Fruit fly (Drosophila melanogaster) whole organism, embryonic: ENCODE data around the gene Ca-Ma2d.
A peak's percentile ranks its signal among the peaks of the same experiment; 100 is the strongest.

ENCODE experiments used
- BtbVII ChIP-seq: fragments of 200-800 bp; sonication (Bioruptor generic); optimal IDR thresholded peaks from 3 replicates; lab custom pipeline; 2017; ENCODE audit warnings: missing biosample characterization, mild to moderate bottlenecking, missing genetic modification characterization
- CG11093 ChIP-seq: fragments of 200-800 bp; sonication (Bioruptor generic); IDR thresholded peaks from 3 replicates; pipeline ENCODE4 v1.3.6; 2022; ENCODE audit warnings: missing biosample characterization, missing genetic modification characterization
- CG11247 ChIP-seq: fragments of 200-800 bp; sonication (Bioruptor generic); IDR thresholded peaks from 2 replicates; pipeline ENCODE4 v1.3.6; 2022; ENCODE audit warnings: missing biosample characterization, missing genetic modification characterization
- CG11398 ChIP-seq: fragments of 200-800 bp; sonication (Bioruptor generic); optimal IDR thresholded peaks from 2 replicates; lab custom pipeline; 2016; ENCODE audit warnings: missing biosample characterization, missing genetic modification characterization
- CG12391 ChIP-seq: fragments of 200-800 bp; sonication (Bioruptor generic); optimal IDR thresholded peaks from 3 replicates; lab custom pipeline; 2018; ENCODE audit warnings: missing biosample characterization, mild to moderate bottlenecking, missing genetic modification characterization, moderate library complexity
- CG13296 ChIP-seq: fragments of 200-800 bp; sonication (Bioruptor generic); optimal IDR thresholded peaks from 3 replicates; lab custom pipeline; 2018; ENCODE audit warnings: missing biosample characterization, mild to moderate bottlenecking, missing genetic modification characterization
- CG13775 ChIP-seq: fragments of 200-800 bp; sonication (Bioruptor generic); optimal IDR thresholded peaks from 3 replicates; lab custom pipeline; 2017; ENCODE audit warnings: missing biosample characterization, mild to moderate bottlenecking, missing genetic modification characterization
- CG14050 ChIP-seq: fragments of 200-800 bp; sonication (Bioruptor generic); IDR thresholded peaks from 3 replicates; pipeline ENCODE4 v1.3.6; 2022; ENCODE audit warnings: missing biosample characterization, missing genetic modification characterization
- CG15479 ChIP-seq: fragments of 200-800 bp; sonication (Bioruptor generic); optimal IDR thresholded peaks from 3 replicates; lab custom pipeline; 2019; ENCODE audit warnings: missing biosample characterization, mild to moderate bottlenecking, missing genetic modification characterization, moderate library complexity
- CG16779 ChIP-seq: fragments of 200-800 bp; sonication (Bioruptor generic); IDR thresholded peaks from 2 replicates; pipeline ENCODE4 v1.3.6; 2022; ENCODE audit warnings: missing biosample characterization, missing genetic modification characterization
- CG17186 ChIP-seq: fragments of 200-800 bp; sonication (Bioruptor generic); optimal IDR thresholded peaks from 3 replicates; lab custom pipeline; 2017; ENCODE audit warnings: missing biosample characterization, missing genetic modification reagents, missing genetic modification characterization
- CG17361 ChIP-seq: fragments of 200-800 bp; sonication (Bioruptor generic); IDR thresholded peaks from 3 replicates; pipeline ENCODE4 v1.3.6; 2022; ENCODE audit warnings: missing biosample characterization, missing genetic modification characterization
- CG18476 ChIP-seq: fragments of 200-800 bp; sonication (Bioruptor generic); optimal IDR thresholded peaks from 2 replicates; lab custom pipeline; 2016; ENCODE audit warnings: missing biosample characterization, mild to moderate bottlenecking, missing genetic modification characterization
- CG34224 ChIP-seq: fragments of 200-800 bp; sonication (Bioruptor generic); IDR thresholded peaks from 3 replicates; pipeline ENCODE4 v1.3.6; 2022; ENCODE audit warnings: missing biosample characterization, missing genetic modification characterization; ENCODE audit not compliant: partially characterized antibody
- CG3838 ChIP-seq: fragments of 200-800 bp; sonication (Bioruptor generic); optimal IDR thresholded peaks from 3 replicates; lab custom pipeline; 2016; ENCODE audit warnings: missing biosample characterization, missing genetic modification characterization
- CG42726 ChIP-seq: fragments of 200-800 bp; sonication (Bioruptor generic); IDR thresholded peaks from 2 replicates; pipeline ENCODE4 v1.3.6; 2022; ENCODE audit warnings: missing biosample characterization, missing genetic modification characterization; ENCODE audit not compliant: partially characterized antibody
- CG4328 ChIP-seq: fragments of 200-800 bp; sonication (Bioruptor generic); optimal IDR thresholded peaks from 3 replicates; lab custom pipeline; 2017; ENCODE audit warnings: missing biosample characterization, missing genetic modification reagents, missing genetic modification characterization
- CG5180 ChIP-seq: fragments of 200-800 bp; sonication (Bioruptor generic); optimal IDR thresholded peaks from 3 replicates; lab custom pipeline; 2017; ENCODE audit warnings: missing biosample characterization, missing genetic modification characterization, mild to moderate bottlenecking, moderate library complexity, missing genetic modification reagents
- CG7357 ChIP-seq: fragments of 200-800 bp; sonication (Bioruptor generic); IDR thresholded peaks from 3 replicates; pipeline ENCODE4 v1.3.6; 2022; ENCODE audit warnings: missing biosample characterization, missing genetic modification characterization
- CG7928 ChIP-seq: fragments of 200-800 bp; sonication (Bioruptor generic); optimal IDR thresholded peaks from 2 replicates; lab custom pipeline; 2017; ENCODE audit warnings: missing biosample characterization, mild to moderate bottlenecking, missing genetic modification characterization
- CG8359 ChIP-seq: fragments of 200-800 bp; sonication (Bioruptor generic); optimal IDR thresholded peaks from 2 replicates; lab custom pipeline; 2017; ENCODE audit warnings: missing biosample characterization, mild to moderate bottlenecking, missing genetic modification characterization, borderline replicate concordance
- CG8478 ChIP-seq: fragments of >200 bp; optimal IDR thresholded peaks from 2 replicates; lab custom pipeline; 2018
- CG9609 ChIP-seq: fragments of 200-800 bp; sonication (Bioruptor generic); optimal IDR thresholded peaks from 3 replicates; lab custom pipeline; 2016; ENCODE audit warnings: missing biosample characterization, missing genetic modification characterization
- CG9727 ChIP-seq: fragments of 200-800 bp; sonication (Bioruptor generic); optimal IDR thresholded peaks from 3 replicates; lab custom pipeline; 2017; ENCODE audit warnings: missing biosample characterization, mild to moderate bottlenecking, missing genetic modification characterization
- CkIIα-i1 ChIP-seq: fragments of 200-800 bp; sonication (Bioruptor generic); IDR thresholded peaks from 2 replicates; pipeline ENCODE4 v1.3.6; 2022; ENCODE audit warnings: missing biosample characterization, missing genetic modification characterization
- CoRest ChIP-seq: fragments of 200-800 bp; sonication (Bioruptor generic); optimal IDR thresholded peaks from 3 replicates; lab custom pipeline; 2018; ENCODE audit warnings: missing biosample characterization, mild to moderate bottlenecking, missing genetic modification characterization, moderate library complexity
- Dll ChIP-seq: fragments of 200-800 bp; sonication (Bioruptor generic); IDR thresholded peaks from 4 replicates; pipeline ENCODE4 v1.3.6; 2022; ENCODE audit warnings: missing biosample characterization, missing genetic modification characterization; ENCODE audit not compliant: partially characterized antibody
- Elba2 ChIP-seq: fragments of 200-800 bp; sonication (Bioruptor generic); optimal IDR thresholded peaks from 3 replicates; lab custom pipeline; 2016; ENCODE audit warnings: missing biosample characterization, missing genetic modification characterization
- Gug ChIP-seq: fragments of 200-800 bp; sonication (Bioruptor generic); IDR thresholded peaks from 4 replicates; pipeline ENCODE4 v1.3.6; 2022; ENCODE audit warnings: missing biosample characterization, missing genetic modification characterization
- H15 ChIP-seq: fragments of 200-800 bp; sonication (Bioruptor generic); IDR thresholded peaks from 3 replicates; pipeline ENCODE4 v1.3.6; 2022; ENCODE audit warnings: missing biosample characterization, missing genetic modification characterization
- Kr ChIP-seq: fragments of 200-800 bp; sonication (Bioruptor generic); optimal IDR thresholded peaks from 2 replicates; lab custom pipeline; 2017; ENCODE audit warnings: missing biosample characterization, mild to moderate bottlenecking, missing genetic modification characterization
- Myb ChIP-seq: fragments of 200-800 bp; sonication (Bioruptor generic); optimal IDR thresholded peaks from 2 replicates; lab custom pipeline; 2016; ENCODE audit warnings: missing biosample characterization, missing genetic modification characterization
- Neu2 ChIP-seq: fragments of 200-800 bp; sonication (Bioruptor generic); optimal IDR thresholded peaks from 3 replicates; lab custom pipeline; 2016; ENCODE audit warnings: missing biosample characterization, missing genetic modification characterization, borderline replicate concordance
- ac ChIP-seq: fragments of 200-800 bp; sonication (Bioruptor generic); optimal IDR thresholded peaks from 3 replicates; lab custom pipeline; 2017; ENCODE audit warnings: missing biosample characterization, mild to moderate bottlenecking, missing genetic modification characterization
- amos ChIP-seq: fragments of 200-800 bp; sonication (Bioruptor generic); IDR thresholded peaks from 2 replicates; pipeline ENCODE4 v1.3.6; 2022; ENCODE audit warnings: missing biosample characterization, missing genetic modification characterization; ENCODE audit not compliant: partially characterized antibody
- ato ChIP-seq: fragments of 200-800 bp; sonication (Bioruptor generic); IDR thresholded peaks from 2 replicates; pipeline ENCODE4 v1.3.6; 2022; ENCODE audit warnings: missing biosample characterization, missing genetic modification characterization; ENCODE audit not compliant: partially characterized antibody
- cato ChIP-seq: fragments of 200-800 bp; sonication (Bioruptor generic); optimal IDR thresholded peaks from 2 replicates; lab custom pipeline; 2016; ENCODE audit warnings: missing biosample characterization, missing genetic modification characterization, borderline replicate concordance
- chinmo ChIP-seq: fragments of 200-800 bp; sonication (Bioruptor generic); IDR thresholded peaks from 4 replicates; pipeline ENCODE4 v1.3.6; 2022; ENCODE audit warnings: missing biosample characterization, missing genetic modification characterization; ENCODE audit not compliant: partially characterized antibody
- danr ChIP-seq: fragments of 200-800 bp; sonication (Bioruptor generic); IDR thresholded peaks from 2 replicates; pipeline ENCODE4 v1.3.6; 2022; ENCODE audit warnings: missing biosample characterization, missing genetic modification characterization
- ems ChIP-seq: fragments of 200-800 bp; sonication (Bioruptor generic); optimal IDR thresholded peaks from 3 replicates; lab custom pipeline; 2016; ENCODE audit warnings: missing biosample characterization, missing genetic modification characterization
- exex ChIP-seq: fragments of 200-800 bp; sonication (Bioruptor generic); optimal IDR thresholded peaks from 4 replicates; lab custom pipeline; 2018; ENCODE audit warnings: missing biosample characterization, mild to moderate bottlenecking, missing genetic modification characterization, moderate library complexity
- fu2 ChIP-seq: fragments of 200-800 bp; sonication (Bioruptor generic); optimal IDR thresholded peaks from 2 replicates; lab custom pipeline; 2016; ENCODE audit warnings: missing biosample characterization, missing genetic modification characterization
- gfzf ChIP-seq: fragments of 200-800 bp; sonication (Bioruptor generic); optimal IDR thresholded peaks from 2 replicates; lab custom pipeline; 2016; ENCODE audit warnings: missing biosample characterization, mild to moderate bottlenecking, missing genetic modification characterization, moderate library complexity
- jing ChIP-seq: fragments of 200-800 bp; sonication (Bioruptor generic); optimal IDR thresholded peaks from 2 replicates; lab custom pipeline; 2018; ENCODE audit warnings: missing biosample characterization, mild to moderate bottlenecking, missing genetic modification characterization
- jumu ChIP-seq: fragments of 200-800 bp; sonication (Bioruptor generic); optimal IDR thresholded peaks from 3 replicates; lab custom pipeline; 2016; ENCODE audit warnings: missing biosample characterization, missing genetic modification characterization
- knrl ChIP-seq: fragments of 200-800 bp; sonication (Bioruptor generic); IDR thresholded peaks from 3 replicates; pipeline ENCODE4 v1.3.6; 2022; ENCODE audit warnings: missing biosample characterization, missing genetic modification characterization; ENCODE audit not compliant: partially characterized antibody
- lilli ChIP-seq: fragments of 200-800 bp; sonication (Bioruptor generic); optimal IDR thresholded peaks from 3 replicates; lab custom pipeline; 2016; ENCODE audit warnings: missing biosample characterization, missing genetic modification characterization
- tap ChIP-seq: fragments of 200-800 bp; optimal IDR thresholded peaks from 3 replicates; lab custom pipeline; 2019; ENCODE audit warnings: missing biosample characterization, mild to moderate bottlenecking, missing genetic modification characterization, moderate library complexity

Gene Ca-Ma2d

DNA sequence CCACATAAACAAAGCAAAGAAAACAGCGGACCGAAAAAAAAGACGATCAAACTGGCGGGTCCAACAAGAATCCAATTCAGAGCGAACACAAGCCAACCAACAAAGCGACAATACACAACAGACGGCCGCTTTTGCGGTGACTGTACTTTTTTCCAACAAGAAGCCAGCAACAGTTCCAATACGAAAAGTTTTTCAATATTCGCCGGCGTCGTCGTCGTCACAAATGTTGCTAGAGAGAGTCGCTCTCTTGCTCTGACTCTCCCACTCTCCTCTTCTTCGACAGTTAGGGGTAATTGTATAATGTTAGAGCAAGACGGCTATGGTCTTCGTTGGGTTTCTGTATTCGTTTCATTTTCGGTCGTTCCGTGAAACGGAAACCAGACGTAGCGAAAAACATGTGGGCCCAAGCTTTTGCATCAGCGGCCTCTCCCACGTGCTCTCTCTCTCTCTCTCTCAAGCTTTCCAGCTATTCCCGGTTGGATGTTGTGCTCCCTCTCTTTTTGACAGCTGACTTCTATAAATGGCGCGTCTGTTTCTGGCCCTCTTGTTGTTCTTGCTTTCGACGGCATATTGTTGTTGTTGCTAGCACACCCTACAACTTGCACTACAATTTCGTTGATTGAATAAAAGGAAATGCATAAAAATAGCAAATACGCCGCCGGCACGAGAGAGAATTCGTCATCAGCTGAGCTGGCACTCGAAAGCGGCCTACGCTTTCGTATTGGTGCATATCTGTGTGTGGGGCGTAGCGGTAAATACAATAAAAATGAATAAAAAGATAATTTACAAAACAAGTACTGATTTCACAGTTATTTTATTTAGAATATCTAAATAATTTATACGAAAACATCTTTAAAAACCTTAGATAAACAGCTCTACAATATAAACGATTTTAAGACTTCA, 38.2 kb downstream of the Ca-Ma2d start (continued):
- TF ChIP-seq CG7928 (GFP tag; lab: Kevin White, UChicago) (no peak), CG11093 (GFP tag; lab: Robert Waterston, UW) (no peak), CkIIα-i1 (no peak), Neu2 (GFP tag; lab: Kevin White, UChicago) (no peak), CG8478 (no peak), CG9727 (GFP tag; lab: Kevin White, UChicago) (peak; percentile 72), H15 (GFP tag; lab: Robert Waterston, UW) (no peak), BtbVII (peak; percentile 96), exex (peak; percentile 67), Kr (GFP tag; lab: Kevin White, UChicago) (peak; percentile 12), CG12391 (peak; percentile 73), Myb (GFP tag; lab: Kevin White, UChicago) (no peak), Elba2 (GFP tag; lab: Kevin White, UChicago) (peak; percentile 69), CG3838 (peak; percentile 99), ems (GFP tag; lab: Kevin White, UChicago) (no peak), ac (peak; percentile 17), CG18476 (no peak), CG42726 (GFP tag; lab: Robert Waterston, UW) (no peak), CG17361 (GFP tag; lab: Robert Waterston, UW) (no peak), amos (GFP tag; lab: Robert Waterston, UW) (no peak), jumu (no peak), CG11398 (GFP tag; lab: Kevin White, UChicago) (peak; percentile 44), CG5180 (peak; percentile 98), CG34224 (no peak), ato (GFP tag; lab: Robert Waterston, UW) (no peak), CG17186 (GFP tag; lab: Kevin White, UChicago) (peak; percentile 32), cato (no peak), lilli (GFP tag; lab: Kevin White, UChicago) (peak; percentile 23), CG13296 (GFP tag; lab: Kevin White, UChicago) (peak; percentile 96), gfzf (GFP tag; lab: Kevin White, UChicago) (no peak), CoRest (tag; lab: Kevin White, UChicago) (no peak), CG15479 (GFP tag; lab: Kevin White, UChicago) (no peak), tap (tag; lab: Kevin White, UChicago) (peak; percentile 82), CG7357 (GFP tag; lab: Robert Waterston, UW) (no peak), knrl (no peak), CG8359 (GFP tag; lab: Kevin White, UChicago) (peak; percentile 47), Gug (no peak), CG14050 (no peak), CG16779 (no peak), Dll (no peak), CG9609 (no peak), CG13775 (GFP tag; lab: Kevin White, UChicago) (peak; percentile 53), danr (GFP tag; lab: Robert Waterston, UW) (no peak), chinmo (GFP tag; lab: Robert Waterston, UW) (no peak), CG4328 (peak; percentile 93), fu2 (GFP tag; lab: Kevin White, UChicago) (no peak), CG11247 (GFP tag; lab: Robert Waterston, UW) (no peak), jing (GFP tag; lab: Kevin White, UChicago) (no peak)
